Fruit fly (Drosophila melanogaster): ENCODE results near the gene CG46301.

DNA sequence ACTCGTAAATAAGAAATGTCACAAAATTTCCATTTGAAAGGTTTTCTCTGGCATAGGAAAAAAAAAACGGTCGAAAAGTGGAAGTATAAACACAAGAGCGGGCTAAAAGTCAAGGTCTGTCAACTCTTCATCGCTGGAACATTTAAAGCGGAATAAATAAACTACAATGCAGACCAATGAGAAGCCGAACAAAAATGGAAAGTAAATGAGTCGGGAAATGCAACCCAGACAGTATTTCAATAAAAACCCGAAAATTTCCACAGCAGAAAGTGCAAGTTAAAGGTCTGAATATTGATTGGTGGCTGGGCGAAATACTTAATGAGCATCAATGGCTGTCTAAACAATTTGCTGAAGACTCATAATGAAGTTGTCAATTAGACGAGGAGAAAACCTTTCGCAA is 103.2 kb downstream of the CG46301 start:
- TF ChIP-seq Sin3A (optimal IDR thresholded peaks at IDR 0.05): no peak
- TF ChIP-seq psq (optimal IDR thresholded peaks at IDR 0.05): no peak
